Worm (Caenorhabditis elegans) whole organism, L3 larva: ENCODE results near the gene fipr-25.

Experiments
- ceh-82 ChIP-seq: fragments of 150-350 bp; optimal IDR thresholded peaks from 2 replicates; lab custom pipeline; 2014; ENCODE audit warnings: missing biosample characterization, missing genetic modification characterization
- elt-1 ChIP-seq: fragments of 150-350 bp; optimal IDR thresholded peaks from 2 replicates; lab custom pipeline; 2014; ENCODE audit warnings: missing biosample characterization, missing genetic modification characterization
- lin-39 ChIP-seq: fragments of 150-350 bp; optimal IDR thresholded peaks from 2 replicates; lab custom pipeline; 2018; ENCODE audit warnings: missing biosample characterization, missing genetic modification reagents, missing genetic modification characterization
- mdl-1 ChIP-seq: fragments of 150-350 bp; optimal IDR thresholded peaks from 2 replicates; lab custom pipeline; 2014; ENCODE audit warnings: missing biosample characterization, missing genetic modification characterization
- nfya-1 ChIP-seq: sonication (generic microtip); optimal IDR thresholded peaks from 2 replicates; lab custom pipeline; 2017; ENCODE audit warnings: missing genetic modification characterization, mild to moderate bottlenecking, missing compliant biosample characterization, antibody characterized with exemption, moderate library complexity; ENCODE audit not compliant: insufficient read depth
- nhr-11 ChIP-seq: fragments of 150-350 bp; optimal IDR thresholded peaks from 2 replicates; lab custom pipeline; 2014; ENCODE audit warnings: missing biosample characterization, missing genetic modification characterization
- nhr-12 ChIP-seq: fragments of 150-350 bp; optimal IDR thresholded peaks from 2 replicates; lab custom pipeline; 2014; ENCODE audit warnings: missing biosample characterization, missing genetic modification characterization
- nhr-25 ChIP-seq: sonication (generic microtip); optimal IDR thresholded peaks from 2 replicates; lab custom pipeline; 2017; ENCODE audit warnings: missing biosample characterization, missing genetic modification characterization
- nhr-77 ChIP-seq: fragments of 150-350 bp; optimal IDR thresholded peaks from 2 replicates; lab custom pipeline; 2014; ENCODE audit warnings: missing biosample characterization, missing genetic modification characterization
- snpc-4 ChIP-seq: fragments of 150-350 bp; optimal IDR thresholded peaks from 2 replicates; lab custom pipeline; 2014; ENCODE audit warnings: missing biosample characterization, missing genetic modification characterization
- unc-39 ChIP-seq: sonication (generic microtip); optimal IDR thresholded peaks from 4 replicates; lab custom pipeline; 2017; ENCODE audit warnings: missing biosample characterization, missing genetic modification characterization

- TF ChIP-seq elt-1 (tag; lab: Kevin White, UChicago) (no peak), nhr-12 (tag; lab: Kevin White, UChicago) (no peak), nhr-11 (tag; lab: Kevin White, UChicago) (no peak), ceh-82 (tag; lab: Kevin White, UChicago) (no peak), lin-39 (tag; lab: Kevin White, UChicago) (peak; percentile 11), unc-39 (tag; lab: Kevin White, UChicago) (no peak), mdl-1 (no peak), snpc-4 (tag; lab: Kevin White, UChicago) (no peak), nhr-25 (tag; lab: Kevin White, UChicago) (peak; percentile 27), nfya-1 (tag; lab: Kevin White, UChicago) (peak; percentile 68), nhr-77 (no peak)
Observed at ce11 chrV:1918030-1918559, 39.1 kb upstream of the fipr-25 start, which contains the start of gene Y32G9A.2.
